Fruit fly (Drosophila melanogaster) whole organism, embryonic: ENCODE data around the gene Nup107.

ENCODE experiments used
- CG1024 ChIP-seq: fragments of 200-800 bp; sonication (Bioruptor generic); IDR thresholded peaks from 2 replicates; pipeline ENCODE4 v1.3.6; 2022; ENCODE audit warnings: missing biosample characterization, missing genetic modification characterization
- CG11456 ChIP-seq: fragments of 200-800 bp; sonication (Bioruptor generic); IDR thresholded peaks from 3 replicates; pipeline ENCODE4 v1.3.6; 2022; ENCODE audit warnings: missing biosample characterization, missing genetic modification characterization
- CG12299 ChIP-seq: fragments of 200-800 bp; sonication (Bioruptor generic); optimal IDR thresholded peaks from 2 replicates; lab custom pipeline; 2018; ENCODE audit warnings: missing biosample characterization, mild to moderate bottlenecking, missing genetic modification characterization
- CG12744 ChIP-seq: fragments of 200-800 bp; sonication (Bioruptor generic); optimal IDR thresholded peaks from 2 replicates; lab custom pipeline; 2016; ENCODE audit warnings: missing biosample characterization, missing genetic modification characterization
- CG13775 ChIP-seq: fragments of 200-800 bp; sonication (Bioruptor generic); optimal IDR thresholded peaks from 3 replicates; lab custom pipeline; 2017; ENCODE audit warnings: missing biosample characterization, mild to moderate bottlenecking, missing genetic modification characterization
- CG16863 ChIP-seq: fragments of 200-800 bp; sonication (Bioruptor generic); optimal IDR thresholded peaks from 3 replicates; lab custom pipeline; 2016; ENCODE audit warnings: missing biosample characterization, missing genetic modification characterization
- CG17802 ChIP-seq: fragments of 200-800 bp; sonication (Bioruptor generic); optimal IDR thresholded peaks from 2 replicates; lab custom pipeline; 2018; ENCODE audit warnings: missing biosample characterization, mild to moderate bottlenecking, missing genetic modification characterization, moderate library complexity
- CG17829 ChIP-seq: fragments of 200-800 bp; optimal IDR thresholded peaks from 2 replicates; lab custom pipeline; 2019; ENCODE audit warnings: missing biosample characterization, mild to moderate bottlenecking, missing genetic modification characterization, moderate library complexity
- CG1832 ChIP-seq: fragments of 200-800 bp; sonication (Bioruptor generic); optimal IDR thresholded peaks from 2 replicates; lab custom pipeline; 2017; ENCODE audit warnings: missing biosample characterization, mild to moderate bottlenecking, missing genetic modification characterization, inconsistent platforms
- CG30020 ChIP-seq: fragments of 200-800 bp; optimal IDR thresholded peaks from 2 replicates; lab custom pipeline; 2019; ENCODE audit warnings: missing biosample characterization, mild to moderate bottlenecking, missing genetic modification characterization, moderate library complexity
- CG30403 ChIP-seq: fragments of 200-800 bp; sonication (Bioruptor generic); optimal IDR thresholded peaks from 3 replicates; lab custom pipeline; 2016; ENCODE audit warnings: missing biosample characterization, missing genetic modification characterization
- CG31388 ChIP-seq: fragments of 200-800 bp; sonication (Bioruptor generic); optimal IDR thresholded peaks from 2 replicates; lab custom pipeline; 2016; ENCODE audit warnings: missing biosample characterization, missing genetic modification characterization
- CG3838 ChIP-seq: fragments of 200-800 bp; sonication (Bioruptor generic); optimal IDR thresholded peaks from 3 replicates; lab custom pipeline; 2016; ENCODE audit warnings: missing biosample characterization, missing genetic modification characterization
- CG42726 ChIP-seq: fragments of 200-800 bp; sonication (Bioruptor generic); IDR thresholded peaks from 2 replicates; pipeline ENCODE4 v1.3.6; 2022; ENCODE audit warnings: missing biosample characterization, missing genetic modification characterization; ENCODE audit not compliant: partially characterized antibody
- CG5180 ChIP-seq: fragments of 200-800 bp; sonication (Bioruptor generic); optimal IDR thresholded peaks from 3 replicates; lab custom pipeline; 2017; ENCODE audit warnings: missing biosample characterization, missing genetic modification characterization, mild to moderate bottlenecking, moderate library complexity, missing genetic modification reagents
- CG6272 ChIP-seq: fragments of 200-800 bp; sonication (Bioruptor generic); IDR thresholded peaks from 2 replicates; pipeline ENCODE4 v1.3.6; 2022; ENCODE audit warnings: missing biosample characterization, missing genetic modification characterization
- CG6765 ChIP-seq: fragments of 200-800 bp; sonication (Bioruptor generic); optimal IDR thresholded peaks from 3 replicates; lab custom pipeline; 2017; ENCODE audit warnings: missing biosample characterization, mild to moderate bottlenecking, missing genetic modification characterization
- CG6791 ChIP-seq: fragments of 200-800 bp; sonication (Bioruptor generic); IDR thresholded peaks from 3 replicates; pipeline ENCODE4 v1.3.6; 2022; ENCODE audit warnings: missing biosample characterization, missing genetic modification characterization; ENCODE audit not compliant: partially characterized antibody
- CG7745 ChIP-seq: fragments of 200-800 bp; sonication (Bioruptor generic); optimal IDR thresholded peaks from 2 replicates; lab custom pipeline; 2018; ENCODE audit warnings: missing biosample characterization, mild to moderate bottlenecking, missing genetic modification characterization, moderate library complexity
- CG9609 ChIP-seq: fragments of 200-800 bp; sonication (Bioruptor generic); optimal IDR thresholded peaks from 3 replicates; lab custom pipeline; 2016; ENCODE audit warnings: missing biosample characterization, missing genetic modification characterization
- CrebB ChIP-seq: fragments of 200-800 bp; sonication (Bioruptor generic); optimal IDR thresholded peaks from 3 replicates; lab custom pipeline; 2018; ENCODE audit warnings: missing biosample characterization, mild to moderate bottlenecking, missing genetic modification characterization
- Lpt ChIP-seq: fragments of >200 bp; optimal IDR thresholded peaks from 2 replicates; lab custom pipeline; 2018; ENCODE audit warnings: missing biosample characterization, missing genetic modification characterization
- Meics ChIP-seq: fragments of 200-800 bp; sonication (Bioruptor generic); optimal IDR thresholded peaks from 2 replicates; lab custom pipeline; 2017; ENCODE audit warnings: missing biosample characterization, mild to moderate bottlenecking, missing genetic modification characterization
- Mes4 ChIP-seq: fragments of 200-800 bp; sonication (Bioruptor generic); optimal IDR thresholded peaks from 2 replicates; lab custom pipeline; 2016; ENCODE audit warnings: missing biosample characterization, missing genetic modification characterization
- NC2α ChIP-seq: fragments of 200-800 bp; sonication (Bioruptor generic); optimal IDR thresholded peaks from 2 replicates; lab custom pipeline; 2016; ENCODE audit warnings: missing biosample characterization, missing genetic modification characterization
- NK7.1 ChIP-seq: fragments of 200-800 bp; sonication (Bioruptor generic); optimal IDR thresholded peaks from 3 replicates; lab custom pipeline; 2016; ENCODE audit warnings: missing biosample characterization, missing genetic modification characterization
- Nf-YB ChIP-seq: fragments of 200-800 bp; sonication (Bioruptor generic); optimal IDR thresholded peaks from 3 replicates; lab custom pipeline; 2019; ENCODE audit warnings: missing biosample characterization, mild to moderate bottlenecking, missing genetic modification characterization, moderate library complexity
- Opbp ChIP-seq: fragments of 200-800 bp; sonication (Bioruptor generic); IDR thresholded peaks from 3 replicates; pipeline ENCODE4 v1.3.6; 2022; ENCODE audit warnings: missing biosample characterization, missing genetic modification characterization; ENCODE audit not compliant: partially characterized antibody
- Pdp1 ChIP-seq, 2 experiments: fragments of 200-800 bp; sonication (Bioruptor generic); optimal IDR thresholded peaks; 3 replicates each; lab custom pipeline; 2016; ENCODE audit warnings: missing biosample characterization in 2 of 2, missing genetic modification characterization in 2 of 2, mild to moderate bottlenecking in 1 of 2, moderate library complexity in 1 of 2
- Scr ChIP-seq: fragments of 200-800 bp; sonication (Bioruptor generic); IDR thresholded peaks from 2 replicates; pipeline ENCODE4 v1.3.6; 2022; ENCODE audit warnings: missing biosample characterization, missing genetic modification characterization; ENCODE audit not compliant: partially characterized antibody
- Sox100B ChIP-seq: fragments of 200-800 bp; sonication (Bioruptor generic); optimal IDR thresholded peaks from 3 replicates; lab custom pipeline; 2018; ENCODE audit warnings: missing biosample characterization, mild to moderate bottlenecking, missing genetic modification characterization
- Sox102F ChIP-seq: fragments of 200-800 bp; sonication (Bioruptor generic); optimal IDR thresholded peaks from 2 replicates; lab custom pipeline; 2018; ENCODE audit warnings: missing biosample characterization, mild to moderate bottlenecking, missing genetic modification characterization, moderate library complexity
- Spps ChIP-seq: fragments of 200-800 bp; sonication (Bioruptor generic); optimal IDR thresholded peaks from 2 replicates; lab custom pipeline; 2018; ENCODE audit warnings: missing biosample characterization, mild to moderate bottlenecking, missing genetic modification characterization
- Tbp ChIP-seq: fragments of >200 bp; optimal IDR thresholded peaks from 2 replicates; lab custom pipeline; 2018; ENCODE audit warnings: missing biosample characterization, missing genetic modification characterization
- Vsx1 ChIP-seq: fragments of 200-800 bp; sonication (Bioruptor generic); optimal IDR thresholded peaks from 2 replicates; lab custom pipeline; 2017; ENCODE audit warnings: missing biosample characterization, mild to moderate bottlenecking, missing genetic modification characterization, missing genetic modification reagents
- bigmax ChIP-seq: fragments of 200-800 bp; sonication (Bioruptor generic); optimal IDR thresholded peaks from 2 replicates; lab custom pipeline; 2018; ENCODE audit warnings: missing biosample characterization, mild to moderate bottlenecking, missing genetic modification characterization
- bowl ChIP-seq: fragments of 200-800 bp; sonication (Bioruptor generic); IDR thresholded peaks from 2 replicates; pipeline ENCODE4 v1.3.6; 2022; ENCODE audit warnings: missing biosample characterization, missing genetic modification characterization
- br ChIP-seq: fragments of >200 bp; optimal IDR thresholded peaks from 2 replicates; lab custom pipeline; 2017
- chif ChIP-seq, 2 experiments: fragments of 200-800 bp; sonication (Bioruptor generic); optimal IDR thresholded peaks; 3 replicates each; lab custom pipeline; 2016; ENCODE audit warnings: missing biosample characterization in 2 of 2, missing genetic modification characterization in 2 of 2
- dysf ChIP-seq: fragments of 200-800 bp; sonication (Bioruptor generic); IDR thresholded peaks from 3 replicates; pipeline ENCODE4 v1.3.6; 2022; ENCODE audit warnings: missing biosample characterization, missing genetic modification characterization
- fru ChIP-seq: fragments of >200 bp; optimal IDR thresholded peaks from 2 replicates; lab custom pipeline; 2017
- gce ChIP-seq: fragments of 200-800 bp; sonication (Bioruptor generic); IDR thresholded peaks from 3 replicates; pipeline ENCODE4 v1.3.6; 2022; ENCODE audit warnings: missing biosample characterization, missing genetic modification characterization
- hth ChIP-seq: fragments of >200 bp; optimal IDR thresholded peaks from 2 replicates; lab custom pipeline; 2017; ENCODE audit warnings: inconsistent platforms
- lab ChIP-seq: fragments of 200-800 bp; sonication (Bioruptor generic); optimal IDR thresholded peaks from 3 replicates; lab custom pipeline; 2017; ENCODE audit warnings: missing biosample characterization, missing genetic modification characterization, mild to moderate bottlenecking, moderate library complexity, missing genetic modification reagents
- nau ChIP-seq: fragments of 200-800 bp; sonication (Bioruptor generic); optimal IDR thresholded peaks from 3 replicates; lab custom pipeline; 2017; ENCODE audit warnings: missing biosample characterization, mild to moderate bottlenecking, missing genetic modification characterization, missing genetic modification reagents
- otp ChIP-seq: fragments of 200-800 bp; sonication (Bioruptor generic); IDR thresholded peaks from 3 replicates; pipeline ENCODE4, ENCODE4 v1.3.6; 2022; ENCODE audit warnings: missing biosample characterization, missing genetic modification characterization
- phol ChIP-seq: fragments of 200-800 bp; sonication (Bioruptor generic); optimal IDR thresholded peaks from 3 replicates; lab custom pipeline; 2018; ENCODE audit warnings: missing biosample characterization, mild to moderate bottlenecking, missing genetic modification characterization, moderate library complexity
- tup ChIP-seq: fragments of 200-800 bp; sonication (Bioruptor generic); optimal IDR thresholded peaks from 2 replicates; lab custom pipeline; 2016; ENCODE audit warnings: missing biosample characterization, mild to moderate bottlenecking, missing genetic modification characterization, moderate library complexity
- tx ChIP-seq: fragments of 200-800 bp; sonication (Bioruptor generic); optimal IDR thresholded peaks from 2 replicates; lab custom pipeline; 2016; ENCODE audit warnings: missing biosample characterization, missing genetic modification characterization
- zfh2 ChIP-seq: fragments of 200-800 bp; sonication (Bioruptor generic); optimal IDR thresholded peaks from 2 replicates; lab custom pipeline; 2016; ENCODE audit warnings: missing biosample characterization, missing genetic modification characterization

Nup107 gene

DNA sequence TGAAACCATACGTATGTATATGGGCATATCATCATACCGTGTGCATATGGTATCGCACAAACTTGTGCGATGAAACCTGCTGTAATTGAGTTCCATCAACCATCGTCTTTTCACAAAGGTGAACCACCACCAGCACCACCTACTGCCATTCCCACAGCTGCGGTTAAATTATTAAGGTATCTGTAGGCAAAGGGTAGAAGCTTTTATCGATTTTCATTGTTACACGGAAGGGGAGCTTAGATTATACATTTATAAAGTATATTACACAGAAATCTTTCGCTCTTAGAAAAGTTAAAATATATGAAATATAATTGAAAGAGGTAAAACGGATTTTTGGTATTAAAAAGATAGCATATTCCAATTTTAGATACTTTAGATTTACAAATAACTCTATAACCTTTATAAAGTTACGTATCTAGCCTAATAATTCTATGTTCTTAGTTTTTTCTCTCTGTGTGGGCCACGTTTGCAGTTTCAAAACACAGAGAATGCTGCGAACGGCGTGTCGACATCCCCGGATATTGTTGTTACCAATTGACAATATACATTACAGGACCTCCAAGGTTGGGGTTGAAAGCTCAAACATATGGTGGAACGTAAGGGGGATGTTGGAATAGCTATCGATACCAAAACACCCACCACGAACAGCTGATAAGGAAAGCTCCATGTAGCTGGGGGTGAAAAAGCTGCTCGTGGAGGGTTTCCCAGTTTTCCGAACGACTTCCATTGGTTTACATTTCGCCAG lies 24.7 kb upstream of the Nup107 start, which contains the start of gene CG6495 (continued):
- no peak for TF ChIP-seq Mes4 (GFP tag; lab: Kevin White, UChicago)
- no peak for TF ChIP-seq Sox100B
- TF ChIP-seq CG17802 (tag; lab: Kevin White, UChicago), result no peak
- peak; percentile 80 for TF ChIP-seq lab (GFP tag; lab: Kevin White, UChicago)
- TF ChIP-seq Lpt (GFP tag; lab: Kevin White, UChicago), result no peak
- peak; percentile 0 for TF ChIP-seq CG5180
- TF ChIP-seq CG30020, result no peak
- no peak for TF ChIP-seq CG9609
- no peak for TF ChIP-seq gce
- no peak for TF ChIP-seq NC2α (GFP tag; lab: Kevin White, UChicago)
- no peak for TF ChIP-seq CG1024 (GFP tag; lab: Robert Waterston, UW)
- TF ChIP-seq CG31388, result no peak
- TF ChIP-seq CG7745, result no peak
- no peak for TF ChIP-seq chif (GFP tag; optimal IDR thresholded peaks at IDR 0.05; lab: Kevin White, UChicago)
- peak; percentile 17 for TF ChIP-seq Vsx1 (GFP tag; lab: Kevin White, UChicago)
- TF ChIP-seq CG17829 (tag; lab: Kevin White, UChicago), result peak; percentile 36
- peak; percentile 55 for TF ChIP-seq phol (tag; lab: Kevin White, UChicago)
- TF ChIP-seq Nf-YB (GFP tag; lab: Kevin White, UChicago), result peak; percentile 13
- TF ChIP-seq CG12744 (GFP tag; lab: Kevin White, UChicago), result no peak
- TF ChIP-seq Pdp1 (GFP tag; optimal IDR thresholded peaks at IDR 0.05; lab: Kevin White, UChicago), result peak in 1 of 2 experiments; percentile 15
- TF ChIP-seq CG12299, result peak; percentile 64
- TF ChIP-seq nau (GFP tag; lab: Kevin White, UChicago), result peak; percentile 24
- TF ChIP-seq Tbp, result no peak
- peak; percentile 40 for TF ChIP-seq CG6765 (GFP tag; lab: Kevin White, UChicago)
- TF ChIP-seq hth (lab: Kevin White, UChicago), result no peak
- peak; percentile 45; the same call in 2 of the 3 replicates for TF ChIP-seq dysf
- no peak for TF ChIP-seq NK7.1 (GFP tag; lab: Kevin White, UChicago)
- TF ChIP-seq Scr (GFP tag; lab: Robert Waterston, UW), result no peak
- no peak for TF ChIP-seq CG42726
- TF ChIP-seq CG30403 (GFP tag; lab: Kevin White, UChicago), result peak; percentile 61
- peak; percentile 71 for TF ChIP-seq Meics
- TF ChIP-seq CG6791 (GFP tag; lab: Robert Waterston, UW), result no peak
- no peak for TF ChIP-seq CrebB (tag; lab: Kevin White, UChicago)
- TF ChIP-seq bigmax (GFP tag; lab: Kevin White, UChicago), result no peak
- no peak for TF ChIP-seq otp (GFP tag; lab: Robert Waterston, UW)
- TF ChIP-seq CG11456 (GFP tag; lab: Robert Waterston, UW), result no peak
- no peak for TF ChIP-seq bowl (GFP tag; lab: Robert Waterston, UW)
- TF ChIP-seq CG16863 (GFP tag; lab: Kevin White, UChicago), result no peak
- TF ChIP-seq tx (GFP tag; lab: Kevin White, UChicago), result no peak
- no peak for TF ChIP-seq CG13775 (GFP tag; lab: Kevin White, UChicago)
- no peak for TF ChIP-seq br
- TF ChIP-seq Sox102F (GFP tag; lab: Kevin White, UChicago), result peak; percentile 71
- no peak for TF ChIP-seq Spps (tag; lab: Kevin White, UChicago)
- TF ChIP-seq CG6272 (GFP tag; lab: Robert Waterston, UW), result no peak
- no peak for TF ChIP-seq Opbp (GFP tag; lab: Robert Waterston, UW)
- TF ChIP-seq fru (lab: Kevin White, UChicago), result no peak
- TF ChIP-seq CG1832, result no peak
- no peak for TF ChIP-seq tup (GFP tag; lab: Kevin White, UChicago)
- no peak for TF ChIP-seq zfh2 (GFP tag; lab: Kevin White, UChicago)
- TF ChIP-seq CG3838, result no peak
